Fruit fly (Drosophila melanogaster): Measurements from ENCODE around the gene Qsox3.
A peak's percentile ranks its signal among the peaks of the same experiment; 100 is the strongest.

DNA sequence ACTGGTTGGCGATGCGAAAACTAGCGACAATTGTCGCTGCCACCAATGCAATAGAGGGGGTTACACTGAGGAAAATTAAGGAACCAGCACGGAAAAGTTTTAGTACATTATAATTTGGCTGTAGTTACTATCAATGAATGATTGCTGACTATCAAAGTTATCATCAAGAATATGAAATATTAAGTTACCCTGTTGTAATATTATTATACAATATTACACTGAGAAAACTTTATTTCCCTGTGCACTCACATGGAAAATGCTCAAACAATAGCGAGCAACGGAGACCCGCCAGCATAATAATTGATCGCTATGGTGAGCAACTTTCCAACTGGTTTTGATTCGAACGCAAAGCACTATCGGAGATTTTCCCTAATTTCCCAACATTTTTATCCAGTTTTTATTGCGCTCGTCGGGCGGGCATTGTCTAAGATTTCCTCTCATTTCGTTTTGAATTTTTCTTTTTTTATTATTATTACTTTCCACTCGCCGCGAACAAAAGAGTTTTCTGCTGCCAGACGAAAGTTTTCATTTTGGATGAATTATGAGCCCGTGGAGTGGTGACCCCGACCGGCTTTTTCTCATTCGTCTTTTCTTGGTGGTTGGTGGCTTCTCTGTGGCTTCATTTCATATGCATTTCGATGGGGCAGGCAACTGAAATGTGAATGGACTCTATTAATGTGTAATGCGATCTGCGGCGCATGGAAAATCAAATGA is 49.3 kb upstream of the Qsox3 start:
- no peak for TF ChIP-seq cyc (GFP tag; optimal IDR thresholded peaks at IDR 0.05)
- TF ChIP-seq vri (GFP tag; optimal IDR thresholded peaks at IDR 0.05), result no peak
- TF ChIP-seq CG11902 (GFP tag; optimal IDR thresholded peaks at IDR 0.05), result no peak
- peak; percentile 88 for TF ChIP-seq Lpt (GFP tag; optimal IDR thresholded peaks at IDR 0.05)
- TF ChIP-seq Gug (GFP tag; IDR thresholded peaks at IDR 0.05), result peak; percentile 84
- peak; percentile 97 for TF ChIP-seq CG32006 (GFP tag; optimal IDR thresholded peaks at IDR 0.05)

All from whole organism, prepupa.